Worm (Caenorhabditis elegans) whole organism, late embryonic: Measurements from ENCODE around the gene tbx-7.

Source experiments
- C38D4.7 ChIP-seq: fragments of 200-800 bp; sonication (Bioruptor generic); optimal IDR thresholded peaks from 2 replicates; lab custom pipeline; 2018; ENCODE audit warnings: mild to moderate bottlenecking, missing genetic modification characterization, moderate library complexity, missing compliant biosample characterization
- K02D7.2 ChIP-seq: sonication (generic microtip); optimal IDR thresholded peaks from 2 replicates; lab custom pipeline; 2017; ENCODE audit warnings: mild to moderate bottlenecking, missing genetic modification characterization, missing compliant biosample characterization
- ama-1 ChIP-seq: fragments of 150-350 bp; optimal IDR thresholded peaks from 2 replicates; lab custom pipeline; 2014
- ceh-48 ChIP-seq: sonication (generic microtip); optimal IDR thresholded peaks from 2 replicates; lab custom pipeline; 2016; ENCODE audit warnings: missing genetic modification characterization, inconsistent platforms, missing compliant biosample characterization
- ceh-6 ChIP-seq: fragments of 200-800 bp; sonication (Bioruptor generic); optimal IDR thresholded peaks from 2 replicates; lab custom pipeline; 2018; ENCODE audit warnings: mild to moderate bottlenecking, missing genetic modification characterization, missing compliant biosample characterization
- hlh-8 ChIP-seq: sonication (generic microtip); optimal IDR thresholded peaks from 2 replicates; lab custom pipeline; 2016; ENCODE audit warnings: missing genotype, missing genetic modification characterization, missing compliant biosample characterization
- odd-2 ChIP-seq: sonication (generic microtip); optimal IDR thresholded peaks from 2 replicates; lab custom pipeline; 2017; ENCODE audit warnings: antibody characterized with exemption, mild to moderate bottlenecking, missing genetic modification characterization, missing compliant biosample characterization
- pat-9 ChIP-seq: fragments of 200-800 bp; sonication (Bioruptor generic); optimal IDR thresholded peaks from 2 replicates; lab custom pipeline; 2018; ENCODE audit warnings: mild to moderate bottlenecking, missing genetic modification characterization, moderate library complexity, missing compliant biosample characterization
- rnt-1 ChIP-seq: sonication (generic microtip); optimal IDR thresholded peaks from 2 replicates; lab custom pipeline; 2016; ENCODE audit warnings: missing genetic modification characterization, missing compliant biosample characterization
- unc-55 ChIP-seq: sonication (generic microtip); optimal IDR thresholded peaks from 2 replicates; lab custom pipeline; 2017; ENCODE audit warnings: missing biosample characterization, missing genetic modification reagents, missing genetic modification characterization
- unc-86 ChIP-seq: sonication (generic microtip); optimal IDR thresholded peaks from 2 replicates; lab custom pipeline; 2016; ENCODE audit warnings: missing genetic modification characterization, missing compliant biosample characterization

- TF ChIP-seq rnt-1 (tag; lab: Kevin White, UChicago), result no peak
- peak; percentile 43 for TF ChIP-seq unc-86
- no peak for TF ChIP-seq odd-2 (tag; lab: Kevin White, UChicago)
- peak; percentile 14 for TF ChIP-seq unc-55 (GFP tag; lab: Kevin White, UChicago)
- no peak for TF ChIP-seq hlh-8 (tag; lab: Kevin White, UChicago)
- no peak for TF ChIP-seq ceh-48 (tag; lab: Kevin White, UChicago)
- no peak for TF ChIP-seq ama-1 (lab: Kevin White, UChicago)
- no peak for TF ChIP-seq C38D4.7 (GFP tag; lab: Kevin White, UChicago)
- TF ChIP-seq ceh-6 (GFP tag; lab: Kevin White, UChicago), result no peak
- TF ChIP-seq pat-9 (tag; lab: Kevin White, UChicago), result no peak
- no peak for TF ChIP-seq K02D7.2 (tag; lab: Kevin White, UChicago)
Observed at ce11 chrIII:6077973-6078372, 49.6 kb upstream of the tbx-7 start.
